Fruit fly (Drosophila melanogaster): ENCODE results near the gene Alp13.

DNA sequence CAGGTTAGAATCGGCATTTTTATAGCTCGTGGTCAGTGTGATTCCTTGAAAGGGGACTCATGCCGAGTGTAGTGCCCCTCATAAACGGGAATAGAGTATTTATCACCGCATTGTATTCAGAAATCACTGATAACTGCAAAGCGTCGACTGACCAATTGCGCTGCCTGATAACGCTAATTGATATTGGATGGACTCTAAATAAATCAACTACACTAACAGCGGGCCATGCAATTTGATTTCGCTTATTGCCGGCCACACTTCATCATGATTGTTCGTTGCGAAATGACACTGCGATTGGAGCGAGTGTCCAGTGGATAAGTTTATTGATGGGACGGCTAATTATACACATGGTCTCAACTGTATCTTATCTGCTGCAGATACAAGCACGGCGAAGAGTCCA, 44.4 kb upstream of the Alp13 start:
- TF ChIP-seq psq (optimal IDR thresholded peaks at IDR 0.05) (no peak), EcR (GFP tag; optimal IDR thresholded peaks at IDR 0.05) (no peak), CG8478 (optimal IDR thresholded peaks at IDR 0.05) (no peak)

Measured in whole organism.